Fruit fly (Drosophila melanogaster): Measurements from ENCODE around the gene p130CAS.
A peak's percentile ranks its signal among the peaks of the same experiment; 100 is the strongest.

Gene p130CAS

dm6 chr3L:136591-137280 lies 15.9 kb upstream of the p130CAS start (continued):
- TF ChIP-seq CG13296 (GFP tag; optimal IDR thresholded peaks at IDR 0.05): no peak
- TF ChIP-seq nmo (GFP tag; optimal IDR thresholded peaks at IDR 0.05): no peak
- TF ChIP-seq Kr (GFP tag; optimal IDR thresholded peaks at IDR 0.05): no peak
- TF ChIP-seq CG30403 (GFP tag; optimal IDR thresholded peaks at IDR 0.05): no peak
- no peak for TF ChIP-seq CG34422 (GFP tag; IDR thresholded peaks at IDR 0.05)
- no peak for TF ChIP-seq her (GFP tag; optimal IDR thresholded peaks at IDR 0.05)
- peak; percentile 11 for TF ChIP-seq CG3407 (GFP tag; optimal IDR thresholded peaks at IDR 0.05)
- no peak for TF ChIP-seq CG30020 (tag; optimal IDR thresholded peaks at IDR 0.05)
- TF ChIP-seq chn (GFP tag; optimal IDR thresholded peaks at IDR 0.05): no peak
- no peak for TF ChIP-seq CG10654 (GFP tag; optimal IDR thresholded peaks at IDR 0.05)
- TF ChIP-seq Dek (tag; optimal IDR thresholded peaks at IDR 0.05): no peak
- TF ChIP-seq ems (GFP tag; optimal IDR thresholded peaks at IDR 0.05): no peak
- no peak for TF ChIP-seq tin (GFP tag; optimal IDR thresholded peaks at IDR 0.05)
- TF ChIP-seq BEAF-32 (GFP tag; optimal IDR thresholded peaks at IDR 0.05): no peak
- TF ChIP-seq CG18011 (GFP tag; optimal IDR thresholded peaks at IDR 0.05): peak; percentile 93
- TF ChIP-seq GATAe (GFP tag; conservative IDR thresholded peaks at IDR 0.05): peak; percentile 62
- no peak for TF ChIP-seq HLH3B (GFP tag; IDR thresholded peaks at IDR 0.05)
- no peak for TF ChIP-seq crp (GFP tag; optimal IDR thresholded peaks at IDR 0.05)
- TF ChIP-seq inv (GFP tag; IDR thresholded peaks at IDR 0.05; ENCODE audit: partially characterized antibody): no peak
- no peak for TF ChIP-seq ap (GFP tag; IDR thresholded peaks at IDR 0.05)
- no peak for TF ChIP-seq mam (GFP tag; optimal IDR thresholded peaks at IDR 0.05)
- TF ChIP-seq dm (GFP tag; optimal IDR thresholded peaks at IDR 0.05): no peak
- TF ChIP-seq TFAM (GFP tag; optimal IDR thresholded peaks at IDR 0.05): no peak
- TF ChIP-seq slbo (GFP tag; IDR thresholded peaks at IDR 0.05): no peak
- TF ChIP-seq CG9609 (GFP tag; optimal IDR thresholded peaks at IDR 0.05): no peak
- TF ChIP-seq dan (GFP tag; IDR thresholded peaks at IDR 0.05): no peak
- TF ChIP-seq zen2 (GFP tag; IDR thresholded peaks at IDR 0.05; ENCODE audit: partially characterized antibody): no peak
- no peak for TF ChIP-seq salm (tag; optimal IDR thresholded peaks at IDR 0.05)
- TF ChIP-seq CG6175 (GFP tag; IDR thresholded peaks at IDR 0.05): no peak
- TF ChIP-seq gfzf (GFP tag; optimal IDR thresholded peaks at IDR 0.05): no peak
- no peak for TF ChIP-seq esg (GFP tag; conservative IDR thresholded peaks at IDR 0.05)
- TF ChIP-seq CG2202 (tag; optimal IDR thresholded peaks at IDR 0.05): no peak
- TF ChIP-seq NfI (GFP tag; optimal IDR thresholded peaks at IDR 0.05): no peak
- no peak for TF ChIP-seq sc (optimal IDR thresholded peaks at IDR 0.05)
- TF ChIP-seq sc (GFP tag; optimal IDR thresholded peaks at IDR 0.05): no peak
- no peak for TF ChIP-seq kah (GFP tag; optimal IDR thresholded peaks at IDR 0.05)
- TF ChIP-seq gem (tag; optimal IDR thresholded peaks at IDR 0.05): no peak
- TF ChIP-seq Asciz (GFP tag; optimal IDR thresholded peaks at IDR 0.05): peak; percentile 58
- no peak for TF ChIP-seq Doc3 (GFP tag; IDR thresholded peaks at IDR 0.05; ENCODE audit: partially characterized antibody)
- TF ChIP-seq Nf-YC (tag; optimal IDR thresholded peaks at IDR 0.05): no peak
- no peak for TF ChIP-seq CG7928 (GFP tag; optimal IDR thresholded peaks at IDR 0.05)
- TF ChIP-seq CG11398 (GFP tag; optimal IDR thresholded peaks at IDR 0.05): no peak
- TF ChIP-seq CG9727 (GFP tag; optimal IDR thresholded peaks at IDR 0.05): no peak
- no peak for TF ChIP-seq CG11085 (GFP tag; IDR thresholded peaks at IDR 0.05)
- no peak for TF ChIP-seq CG13287 (GFP tag; IDR thresholded peaks at IDR 0.05; ENCODE audit: partially characterized antibody)
- no peak for TF ChIP-seq CG30431 (GFP tag; optimal IDR thresholded peaks at IDR 0.05)
- TF ChIP-seq Vsx1 (GFP tag; optimal IDR thresholded peaks at IDR 0.05): no peak
- no peak for TF ChIP-seq HHEX (GFP tag; optimal IDR thresholded peaks at IDR 0.05)
- no peak for TF ChIP-seq CG17186 (GFP tag; optimal IDR thresholded peaks at IDR 0.05)
- no peak for TF ChIP-seq fu2 (GFP tag; optimal IDR thresholded peaks at IDR 0.05)

Data from whole organism, embryonic.